Worm (Caenorhabditis elegans) whole organism, L4/young adult: ENCODE measurements around the gene smk-1.

Source experiments
- W03F9.2 ChIP-seq: fragments of 150-350 bp; optimal IDR thresholded peaks from 2 replicates; lab custom pipeline; 2014; ENCODE audit warnings: missing biosample characterization, missing genetic modification characterization
- dao-5 ChIP-seq: sonication (generic microtip); optimal IDR thresholded peaks from 2 replicates; lab custom pipeline; 2016; ENCODE audit warnings: missing genotype, missing genetic modification characterization, moderate library complexity, missing compliant biosample characterization
- him-1 ChIP-seq: sonication (generic microtip); optimal IDR thresholded peaks from 2 replicates; lab custom pipeline; 2016; ENCODE audit warnings: missing genotype, missing genetic modification reagents, missing genetic modification characterization, missing compliant biosample characterization

- TF ChIP-seq him-1 (tag; lab: Kevin White, UChicago) (no peak), W03F9.2 (tag; lab: Kevin White, UChicago) (no peak), dao-5 (tag; lab: Kevin White, UChicago) (no peak)
Observed at ce11 chrV:8663023-8663422, 55.4 kb downstream of the smk-1 start.
